Fruit fly (Drosophila melanogaster) whole organism, embryonic: ENCODE measurements around the gene tHMG1.
A peak's percentile ranks its signal among the peaks of the same experiment; 100 is the strongest.

Experiments
- Abd-B ChIP-seq: fragments of 200-800 bp; sonication (Bioruptor generic); optimal IDR thresholded peaks from 2 replicates; lab custom pipeline; 2018; ENCODE audit warnings: missing biosample characterization, mild to moderate bottlenecking, missing genetic modification characterization, moderate library complexity
- B-H1 ChIP-seq: fragments of 200-800 bp; sonication (Bioruptor generic); IDR thresholded peaks from 3 replicates; pipeline ENCODE4 v1.3.6; 2022; ENCODE audit warnings: missing biosample characterization, missing genetic modification characterization
- Blimp-1 ChIP-seq: fragments of 200-800 bp; sonication (Bioruptor generic); optimal IDR thresholded peaks from 3 replicates; lab custom pipeline; 2018; ENCODE audit warnings: missing biosample characterization, missing genetic modification characterization, mild to moderate bottlenecking, moderate library complexity, missing genetic modification reagents
- BtbVII ChIP-seq: fragments of 200-800 bp; sonication (Bioruptor generic); optimal IDR thresholded peaks from 3 replicates; lab custom pipeline; 2017; ENCODE audit warnings: missing biosample characterization, mild to moderate bottlenecking, missing genetic modification characterization
- CG10431 ChIP-seq: fragments of 200-800 bp; sonication (Bioruptor generic); optimal IDR thresholded peaks from 3 replicates; lab custom pipeline; 2018; ENCODE audit warnings: missing biosample characterization, mild to moderate bottlenecking, missing genetic modification characterization
- CG11456 ChIP-seq: fragments of 200-800 bp; sonication (Bioruptor generic); IDR thresholded peaks from 3 replicates; pipeline ENCODE4 v1.3.6; 2022; ENCODE audit warnings: missing biosample characterization, missing genetic modification characterization
- CG11723 ChIP-seq: fragments of 200-800 bp; sonication (Bioruptor generic); optimal IDR thresholded peaks from 2 replicates; lab custom pipeline; 2017; ENCODE audit warnings: missing biosample characterization, mild to moderate bottlenecking, missing genetic modification characterization
- CG12219 ChIP-seq: fragments of 200-800 bp; sonication (Bioruptor generic); optimal IDR thresholded peaks from 3 replicates; lab custom pipeline; 2018; ENCODE audit warnings: missing biosample characterization, mild to moderate bottlenecking, missing genetic modification characterization
- CG13296 ChIP-seq: fragments of 200-800 bp; sonication (Bioruptor generic); optimal IDR thresholded peaks from 3 replicates; lab custom pipeline; 2018; ENCODE audit warnings: missing biosample characterization, mild to moderate bottlenecking, missing genetic modification characterization
- CG13624 ChIP-seq: fragments of 200-800 bp; sonication (Bioruptor generic); optimal IDR thresholded peaks from 2 replicates; lab custom pipeline; 2016; ENCODE audit warnings: missing biosample characterization, missing genetic modification characterization
- CG14050 ChIP-seq: fragments of 200-800 bp; sonication (Bioruptor generic); IDR thresholded peaks from 3 replicates; pipeline ENCODE4 v1.3.6; 2022; ENCODE audit warnings: missing biosample characterization, missing genetic modification characterization
- CG14441 ChIP-seq: fragments of 200-800 bp; sonication (Bioruptor generic); IDR thresholded peaks from 2 replicates; pipeline ENCODE4 v1.3.6; 2022; ENCODE audit warnings: missing biosample characterization, missing genetic modification characterization
- CG15011 ChIP-seq: fragments of 200-800 bp; sonication (Bioruptor generic); optimal IDR thresholded peaks from 3 replicates; lab custom pipeline; 2018; ENCODE audit warnings: missing biosample characterization, mild to moderate bottlenecking, missing genetic modification characterization
- CG1529 ChIP-seq: fragments of 200-800 bp; sonication (Bioruptor generic); optimal IDR thresholded peaks from 3 replicates; lab custom pipeline; 2018; ENCODE audit warnings: missing biosample characterization, missing genetic modification characterization
- CG17568 ChIP-seq: fragments of 200-800 bp; sonication (Bioruptor generic); optimal IDR thresholded peaks from 2 replicates; lab custom pipeline; 2018; ENCODE audit warnings: missing biosample characterization, mild to moderate bottlenecking, missing genetic modification characterization, moderate library complexity
- CG18764 ChIP-seq: fragments of 200-800 bp; sonication (Bioruptor generic); optimal IDR thresholded peaks from 3 replicates; lab custom pipeline; 2016; ENCODE audit warnings: missing biosample characterization, missing genetic modification characterization
- CG2120 ChIP-seq: fragments of 200-800 bp; sonication (Bioruptor generic); optimal IDR thresholded peaks from 3 replicates; lab custom pipeline; 2016; ENCODE audit warnings: missing biosample characterization, missing genetic modification characterization
- CG31441 ChIP-seq: fragments of 200-800 bp; sonication (Bioruptor generic); IDR thresholded peaks from 2 replicates; pipeline ENCODE4 v1.3.6; 2022; ENCODE audit warnings: missing biosample characterization, missing genetic modification characterization
- CG4328 ChIP-seq: fragments of 200-800 bp; sonication (Bioruptor generic); optimal IDR thresholded peaks from 3 replicates; lab custom pipeline; 2017; ENCODE audit warnings: missing biosample characterization, missing genetic modification reagents, missing genetic modification characterization
- CG4854 ChIP-seq: fragments of 200-800 bp; sonication (Bioruptor generic); optimal IDR thresholded peaks from 2 replicates; lab custom pipeline; 2016; ENCODE audit warnings: missing biosample characterization, missing genetic modification characterization, inconsistent platforms
- CG6683 ChIP-seq: fragments of 200-800 bp; sonication (Bioruptor generic); optimal IDR thresholded peaks from 2 replicates; lab custom pipeline; 2017; ENCODE audit warnings: missing biosample characterization, mild to moderate bottlenecking, missing genetic modification characterization, missing genetic modification reagents
- CG7928 ChIP-seq: fragments of 200-800 bp; sonication (Bioruptor generic); optimal IDR thresholded peaks from 2 replicates; lab custom pipeline; 2017; ENCODE audit warnings: missing biosample characterization, mild to moderate bottlenecking, missing genetic modification characterization
- CG8290 ChIP-seq, 3 experiments: fragments of 200-800 bp; sonication (Bioruptor generic); optimal IDR thresholded peaks; 2 replicates each; lab custom pipeline; 2016 to 2019; ENCODE audit warnings: missing biosample characterization in 3 of 3, missing genetic modification characterization in 3 of 3, mild to moderate bottlenecking in 2 of 3, moderate library complexity in 1 of 3
- CG9609 ChIP-seq: fragments of 200-800 bp; sonication (Bioruptor generic); optimal IDR thresholded peaks from 3 replicates; lab custom pipeline; 2016; ENCODE audit warnings: missing biosample characterization, missing genetic modification characterization
- Dbx ChIP-seq: fragments of 200-800 bp; sonication (Bioruptor generic); IDR thresholded peaks from 3 replicates; pipeline ENCODE4 v1.3.6; 2022; ENCODE audit warnings: missing biosample characterization, missing genetic modification characterization
- Dek ChIP-seq: fragments of 200-800 bp; sonication (Bioruptor generic); optimal IDR thresholded peaks from 3 replicates; lab custom pipeline; 2019; ENCODE audit warnings: missing biosample characterization, mild to moderate bottlenecking, missing genetic modification characterization, moderate library complexity
- Doc2 ChIP-seq: fragments of 200-800 bp; sonication (Bioruptor generic); IDR thresholded peaks from 2 replicates; pipeline ENCODE4 v1.3.6; 2022; ENCODE audit warnings: missing biosample characterization, missing genetic modification characterization
- GATAe ChIP-seq: fragments of 200-800 bp; sonication (Bioruptor generic); conservative IDR thresholded peaks from 2 replicates; pipeline ENCODE4 v1.3.6; 2022; ENCODE audit warnings: missing biosample characterization, missing genetic modification characterization
- Oaz ChIP-seq: fragments of 200-800 bp; sonication (Bioruptor generic); IDR thresholded peaks from 2 replicates; pipeline ENCODE4 v1.3.6; 2022; ENCODE audit warnings: missing biosample characterization, missing genetic modification characterization
- Pdp1 ChIP-seq, 2 experiments: fragments of 200-800 bp; sonication (Bioruptor generic); optimal IDR thresholded peaks; 3 replicates each; lab custom pipeline; 2016; ENCODE audit warnings: missing biosample characterization in 2 of 2, missing genetic modification characterization in 2 of 2, mild to moderate bottlenecking in 1 of 2, moderate library complexity in 1 of 2
- Ssrp ChIP-seq: fragments of 200-800 bp; sonication (Bioruptor generic); optimal IDR thresholded peaks from 2 replicates; lab custom pipeline; 2018; ENCODE audit warnings: missing biosample characterization, mild to moderate bottlenecking, missing genetic modification characterization, moderate library complexity
- Tbp ChIP-seq: fragments of >200 bp; optimal IDR thresholded peaks from 2 replicates; lab custom pipeline; 2018; ENCODE audit warnings: missing biosample characterization, missing genetic modification characterization
- Xbp1 ChIP-seq: fragments of 200-800 bp; sonication (Bioruptor generic); optimal IDR thresholded peaks from 3 replicates; lab custom pipeline; 2016; ENCODE audit warnings: missing biosample characterization, mild to moderate bottlenecking, missing genetic modification characterization
- ac ChIP-seq: fragments of 200-800 bp; sonication (Bioruptor generic); optimal IDR thresholded peaks from 3 replicates; lab custom pipeline; 2017; ENCODE audit warnings: missing biosample characterization, mild to moderate bottlenecking, missing genetic modification characterization
- aop ChIP-seq: fragments of 200-800 bp; sonication (Bioruptor generic); IDR thresholded peaks from 2 replicates; pipeline ENCODE4 v1.3.6; 2022; ENCODE audit warnings: missing biosample characterization, missing genetic modification characterization
- ato ChIP-seq: fragments of 200-800 bp; sonication (Bioruptor generic); IDR thresholded peaks from 2 replicates; pipeline ENCODE4 v1.3.6; 2022; ENCODE audit warnings: missing biosample characterization, missing genetic modification characterization; ENCODE audit not compliant: partially characterized antibody
- da ChIP-seq: fragments of 200-800 bp; sonication (Bioruptor generic); optimal IDR thresholded peaks from 2 replicates; lab custom pipeline; 2016; ENCODE audit warnings: missing biosample characterization, missing genetic modification characterization
- dimm ChIP-seq: fragments of 200-800 bp; sonication (Bioruptor generic); IDR thresholded peaks from 2 replicates; pipeline ENCODE4 v1.3.6; 2022; ENCODE audit warnings: missing biosample characterization, missing genetic modification characterization
- dysf ChIP-seq: fragments of 200-800 bp; sonication (Bioruptor generic); IDR thresholded peaks from 3 replicates; pipeline ENCODE4 v1.3.6; 2022; ENCODE audit warnings: missing biosample characterization, missing genetic modification characterization
- eve ChIP-seq, 2 experiments: fragments of >200 bp; optimal IDR thresholded peaks; 2 replicates each; lab custom pipeline; 2017; ENCODE audit warnings: missing biosample characterization in 2 of 2, missing genetic modification characterization in 2 of 2
- fru ChIP-seq: fragments of >200 bp; optimal IDR thresholded peaks from 2 replicates; lab custom pipeline; 2017
- ftz-f1 ChIP-seq: fragments of 200-800 bp; sonication (Bioruptor generic); optimal IDR thresholded peaks from 2 replicates; lab custom pipeline; 2016; ENCODE audit warnings: missing biosample characterization, missing genetic modification characterization
- gcm2 ChIP-seq: fragments of 200-800 bp; sonication (Bioruptor generic); optimal IDR thresholded peaks from 2 replicates; lab custom pipeline; 2016; ENCODE audit warnings: missing biosample characterization, missing genetic modification characterization
- h ChIP-seq: fragments of >200 bp; optimal IDR thresholded peaks from 2 replicates; lab custom pipeline; 2017
- jumu ChIP-seq: fragments of 200-800 bp; sonication (Bioruptor generic); optimal IDR thresholded peaks from 3 replicates; lab custom pipeline; 2016; ENCODE audit warnings: missing biosample characterization, missing genetic modification characterization
- maf-S ChIP-seq: fragments of 200-800 bp; sonication (Bioruptor generic); optimal IDR thresholded peaks from 2 replicates; lab custom pipeline; 2016; ENCODE audit warnings: missing biosample characterization, missing genetic modification characterization
- scrt ChIP-seq: fragments of 200-800 bp; sonication (Bioruptor generic); optimal IDR thresholded peaks from 2 replicates; lab custom pipeline; 2018; ENCODE audit warnings: missing biosample characterization, mild to moderate bottlenecking, missing genetic modification characterization, moderate library complexity
- tup ChIP-seq: fragments of 200-800 bp; sonication (Bioruptor generic); optimal IDR thresholded peaks from 2 replicates; lab custom pipeline; 2016; ENCODE audit warnings: missing biosample characterization, mild to moderate bottlenecking, missing genetic modification characterization, moderate library complexity
- twi ChIP-seq: fragments of 200-800 bp; optimal IDR thresholded peaks from 2 replicates; lab custom pipeline; 2019; ENCODE audit warnings: missing biosample characterization, mild to moderate bottlenecking, missing genetic modification characterization, moderate library complexity
- unpg ChIP-seq: fragments of 200-800 bp; sonication (Bioruptor generic); optimal IDR thresholded peaks from 3 replicates; lab custom pipeline; 2018; ENCODE audit warnings: missing biosample characterization, mild to moderate bottlenecking, missing genetic modification characterization, moderate library complexity

Gene tHMG1

dm6 chr3R:22536504-22537423 lies 45.1 kb downstream of the tHMG1 start (continued):
- TF ChIP-seq twi (no peak), GATAe (GFP tag; lab: Robert Waterston, UW) (no peak), CG13296 (no peak), CG6683 (GFP tag; lab: Kevin White, UChicago) (no peak), CG8290 (GFP tag; optimal IDR thresholded peaks at IDR 0.05; lab: Kevin White, UChicago) (no peak), CG8290 (tag; optimal IDR thresholded peaks at IDR 0.05; lab: Kevin White, UChicago) (no peak), CG17568 (GFP tag; lab: Kevin White, UChicago) (no peak), gcm2 (no peak), Ssrp (tag; lab: Kevin White, UChicago) (peak; percentile 23), jumu (no peak), CG4854 (GFP tag; lab: Kevin White, UChicago) (no peak), CG13624 (GFP tag; lab: Kevin White, UChicago) (no peak), Dek (peak; percentile 9), CG14441 (0 out of 2 replicates have a peak, but pooled peaks have one; percentile 59), tup (GFP tag; lab: Kevin White, UChicago) (no peak), dimm (GFP tag; lab: Robert Waterston, UW) (no peak), CG11456 (GFP tag; lab: Robert Waterston, UW) (no peak), dysf (GFP tag; lab: Robert Waterston, UW) (peak; percentile 68), CG12219 (peak; percentile 25), Pdp1 (GFP tag; optimal IDR thresholded peaks at IDR 0.05; lab: Kevin White, UChicago) (peak in 1 of 2 experiments; percentile 1), CG18764 (GFP tag; lab: Kevin White, UChicago) (no peak), scrt (GFP tag; lab: Kevin White, UChicago) (no peak), CG10431 (GFP tag; lab: Kevin White, UChicago) (no peak), BtbVII (no peak), CG1529 (GFP tag; lab: Kevin White, UChicago) (no peak), Xbp1 (GFP tag; lab: Kevin White, UChicago) (peak; percentile 44), da (GFP tag; lab: Kevin White, UChicago) (no peak), Dbx (GFP tag; lab: Robert Waterston, UW) (no peak), CG7928 (GFP tag; lab: Kevin White, UChicago) (no peak), fru (lab: Kevin White, UChicago) (no peak), Tbp (GFP tag; lab: Kevin White, UChicago) (no peak), CG2120 (GFP tag; lab: Kevin White, UChicago) (peak; percentile 56), Oaz (GFP tag; lab: Robert Waterston, UW) (peak; percentile 40; the same call in 1 of the 2 replicates), Doc2 (GFP tag; lab: Robert Waterston, UW) (no peak), h (no peak), CG14050 (GFP tag; lab: Robert Waterston, UW) (peak; percentile 40; the same call in 1 of the 3 replicates), CG11723 (GFP tag; lab: Kevin White, UChicago) (no peak), ato (GFP tag; lab: Robert Waterston, UW) (no peak), Abd-B (peak; percentile 17), unpg (GFP tag; lab: Kevin White, UChicago) (peak; percentile 72), ac (GFP tag; lab: Kevin White, UChicago) (no peak), CG31441 (GFP tag; lab: Robert Waterston, UW) (peak; percentile 56), CG4328 (GFP tag; lab: Kevin White, UChicago) (no peak), CG15011 (GFP tag; lab: Kevin White, UChicago) (no peak), maf-S (GFP tag; lab: Kevin White, UChicago) (no peak), B-H1 (no peak), ftz-f1 (GFP tag; lab: Kevin White, UChicago) (no peak), aop (GFP tag; lab: Robert Waterston, UW) (no peak), Blimp-1 (peak; percentile 36), CG9609 (no peak), eve (GFP tag; optimal IDR thresholded peaks at IDR 0.05; lab: Kevin White, UChicago) (no peak)
